Worm (Caenorhabditis elegans) whole organism, young adult: Measurements from ENCODE around the gene fbxc-33.
A peak's percentile ranks its signal among the peaks of the same experiment; 100 is the strongest.

Source experiments
- B0261.1 ChIP-seq: sonication (generic microtip); optimal IDR thresholded peaks from 2 replicates; lab custom pipeline; 2016; ENCODE audit warnings: mild to moderate bottlenecking, missing genetic modification characterization, moderate library complexity, missing compliant biosample characterization
- F22D6.2 ChIP-seq: sonication (generic microtip); optimal IDR thresholded peaks from 2 replicates; lab custom pipeline; 2016; ENCODE audit warnings: mild to moderate bottlenecking, missing genetic modification characterization, missing compliant biosample characterization
- F23B12.7 ChIP-seq: sonication (generic microtip); optimal IDR thresholded peaks from 2 replicates; lab custom pipeline; 2017; ENCODE audit warnings: missing genetic modification characterization, mild to moderate bottlenecking, missing compliant biosample characterization, antibody characterized with exemption, moderate library complexity; ENCODE audit not compliant: insufficient read depth
- F49E8.2 ChIP-seq: sonication (generic microtip); optimal IDR thresholded peaks from 3 replicates; lab custom pipeline; 2017; ENCODE audit warnings: missing genetic modification characterization, mild to moderate bottlenecking, missing compliant biosample characterization, antibody characterized with exemption, moderate library complexity; ENCODE audit not compliant: insufficient read depth
- F52B5.7 ChIP-seq: sonication (generic microtip); optimal IDR thresholded peaks from 2 replicates; lab custom pipeline; 2016; ENCODE audit warnings: mild to moderate bottlenecking, missing genetic modification characterization, missing compliant biosample characterization
- F57A8.1 ChIP-seq: fragments of 200-800 bp; sonication (Bioruptor generic); optimal IDR thresholded peaks from 2 replicates; lab custom pipeline; 2018; ENCODE audit warnings: mild to moderate bottlenecking, missing genetic modification characterization, moderate library complexity, missing compliant biosample characterization
- F57C9.4 ChIP-seq: sonication (generic microtip); optimal IDR thresholded peaks from 2 replicates; lab custom pipeline; 2017; ENCODE audit warnings: mild to moderate bottlenecking, missing genetic modification characterization, missing compliant biosample characterization
- Y79H2A.3 ChIP-seq: fragments of 200-800 bp; sonication (Bioruptor generic); conservative IDR thresholded peaks from 2 replicates; pipeline ENCODE4 v1.3.6; 2022; ENCODE audit warnings: missing genetic modification reagents, missing genetic modification characterization, missing compliant biosample characterization
- ZK185.1 ChIP-seq: sonication (generic microtip); optimal IDR thresholded peaks from 2 replicates; lab custom pipeline; 2016; ENCODE audit warnings: mild to moderate bottlenecking, missing genetic modification characterization, missing compliant biosample characterization; ENCODE audit not compliant: poor library complexity, severe bottlenecking
- akir-1 ChIP-seq: fragments of 200-800 bp; sonication (Bioruptor generic); optimal IDR thresholded peaks from 2 replicates; lab custom pipeline; 2018; ENCODE audit warnings: mild to moderate bottlenecking, missing genetic modification characterization, moderate library complexity, missing compliant biosample characterization
- bed-1 ChIP-seq: fragments of 200-800 bp; sonication (Bioruptor generic); IDR thresholded peaks from 2 replicates; pipeline ENCODE4 v1.3.6; 2022; ENCODE audit warnings: missing genetic modification reagents, missing genetic modification characterization, missing compliant biosample characterization
- cebp-1 ChIP-seq, 2 experiments: fragments of 200-800 bp in 1 of 2; sonication (Bioruptor generic) in 1 of 2; sonication (generic microtip) in 1 of 2; IDR thresholded peaks in 1 of 2; optimal IDR thresholded peaks in 1 of 2; 2 replicates each; pipeline versions ENCODE4 v1.3.6 to Lab custom; 2017 to 2022; ENCODE audit warnings: missing compliant biosample characterization in 2 of 2, missing genetic modification characterization in 2 of 2, mild to moderate bottlenecking in 1 of 2, missing genetic modification reagents in 1 of 2, moderate library complexity in 1 of 2
- ceh-100 ChIP-seq: fragments of 200-800 bp; sonication (Bioruptor generic); IDR thresholded peaks from 2 replicates; pipeline ENCODE4 v1.3.6; 2022; ENCODE audit warnings: missing genetic modification reagents, missing genetic modification characterization, missing compliant biosample characterization
- ceh-91 ChIP-seq: fragments of 200-800 bp; sonication (Bioruptor generic); IDR thresholded peaks from 2 replicates; pipeline ENCODE4 v1.3.6; 2022; ENCODE audit warnings: missing genetic modification reagents, missing genetic modification characterization, missing compliant biosample characterization
- die-1 ChIP-seq: sonication (generic microtip); optimal IDR thresholded peaks from 2 replicates; lab custom pipeline; 2016; ENCODE audit warnings: missing genotype, mild to moderate bottlenecking, missing genetic modification characterization, missing compliant biosample characterization
- egl-18 ChIP-seq: fragments of 200-800 bp; sonication (Bioruptor generic); IDR thresholded peaks from 2 replicates; pipeline ENCODE4 v1.3.6; 2022; ENCODE audit warnings: missing genetic modification reagents, missing genetic modification characterization, missing compliant biosample characterization
- egrh-3 ChIP-seq: fragments of 200-800 bp; sonication (Bioruptor generic); IDR thresholded peaks from 2 replicates; pipeline ENCODE4 v1.3.6; 2022; ENCODE audit warnings: missing genetic modification reagents, missing genetic modification characterization, missing compliant biosample characterization
- ets-4 ChIP-seq: fragments of 200-800 bp; sonication (Bioruptor generic); optimal IDR thresholded peaks from 2 replicates; lab custom pipeline; 2018; ENCODE audit warnings: mild to moderate bottlenecking, missing genetic modification characterization, missing compliant biosample characterization
- fkh-3 ChIP-seq: sonication (generic microtip); optimal IDR thresholded peaks from 2 replicates; lab custom pipeline; 2016; ENCODE audit warnings: mild to moderate bottlenecking, missing genetic modification characterization, missing compliant biosample characterization
- gei-17 ChIP-seq: fragments of 200-800 bp; sonication (Bioruptor generic); optimal IDR thresholded peaks from 2 replicates; lab custom pipeline; 2018; ENCODE audit warnings: mild to moderate bottlenecking, missing genetic modification characterization, missing compliant biosample characterization
- hmg-20 ChIP-seq: fragments of 200-800 bp; sonication (Bioruptor generic); IDR thresholded peaks from 2 replicates; pipeline ENCODE4 v1.3.6; 2022; ENCODE audit warnings: missing genetic modification reagents, missing genetic modification characterization, missing compliant biosample characterization
- hrde-1 ChIP-seq: sonication (generic microtip); optimal IDR thresholded peaks from 2 replicates; lab custom pipeline; 2016; ENCODE audit warnings: missing genetic modification characterization, mild to moderate bottlenecking, missing compliant biosample characterization, moderate library complexity, missing genotype, missing genetic modification reagents, borderline replicate concordance
- let-526 ChIP-seq: fragments of 200-800 bp; sonication (Bioruptor generic); IDR thresholded peaks from 2 replicates; pipeline ENCODE4 v1.3.6; 2022; ENCODE audit warnings: missing genetic modification reagents, missing genetic modification characterization, missing compliant biosample characterization
- lin-40 ChIP-seq: sonication (generic microtip); optimal IDR thresholded peaks from 2 replicates; lab custom pipeline; 2016; ENCODE audit warnings: missing genetic modification characterization, mild to moderate bottlenecking, missing compliant biosample characterization, missing genotype, missing genetic modification reagents
- lsy-27 ChIP-seq: sonication (generic microtip); optimal IDR thresholded peaks from 2 replicates; lab custom pipeline; 2017; ENCODE audit warnings: missing genetic modification characterization, mild to moderate bottlenecking, missing compliant biosample characterization, antibody characterized with exemption, missing genotype, borderline replicate concordance; ENCODE audit not compliant: insufficient read depth
- mes-4 ChIP-seq: sonication (generic microtip); optimal IDR thresholded peaks from 2 replicates; lab custom pipeline; 2016; ENCODE audit warnings: missing genotype, missing genetic modification characterization, missing compliant biosample characterization
- nhr-179 ChIP-seq: sonication (generic microtip); optimal IDR thresholded peaks from 2 replicates; lab custom pipeline; 2016; ENCODE audit warnings: mild to moderate bottlenecking, missing genetic modification characterization, missing compliant biosample characterization
- nhr-80 ChIP-seq: sonication (generic microtip); optimal IDR thresholded peaks from 2 replicates; lab custom pipeline; 2016; ENCODE audit warnings: missing genetic modification characterization, missing compliant biosample characterization
- pbrm-1 ChIP-seq: fragments of 200-800 bp; sonication (Bioruptor generic); IDR thresholded peaks from 2 replicates; pipeline ENCODE4 v1.3.6; 2022; ENCODE audit warnings: missing genetic modification reagents, missing genetic modification characterization, missing compliant biosample characterization
- sea-2 ChIP-seq: fragments of 200-800 bp; sonication (Bioruptor generic); IDR thresholded peaks from 2 replicates; pipeline ENCODE4 v1.3.6; 2022; ENCODE audit warnings: missing genetic modification characterization, missing compliant biosample characterization
- snpc-4 ChIP-seq, 5 experiments: fragments of 150-350 bp in 1 of 5; sonication (generic microtip) in 4 of 5; optimal IDR thresholded peaks; 2 replicates each; lab custom pipeline; 2014 to 2018; ENCODE audit warnings: missing genetic modification characterization in 5 of 5, missing biosample characterization in 3 of 5, antibody characterized with exemption in 2 of 5, mild to moderate bottlenecking in 2 of 5, missing compliant biosample characterization in 2 of 5, missing genotype in 2 of 5, moderate library complexity in 2 of 5, missing genetic modification reagents in 1 of 5
- tbx-9 ChIP-seq: sonication (generic microtip); optimal IDR thresholded peaks from 2 replicates; lab custom pipeline; 2016; ENCODE audit warnings: borderline replicate concordance, missing genetic modification characterization, inconsistent platforms, missing compliant biosample characterization
- zfh-2 ChIP-seq: fragments of 200-800 bp; sonication (Bioruptor generic); conservative IDR thresholded peaks from 2 replicates; pipeline ENCODE4 v1.3.6; 2022; ENCODE audit warnings: missing genetic modification reagents, missing genetic modification characterization, missing compliant biosample characterization
- ztf-26 ChIP-seq: sonication (generic microtip); optimal IDR thresholded peaks from 2 replicates; lab custom pipeline; 2017; ENCODE audit warnings: missing genetic modification characterization, missing compliant biosample characterization
- ztf-28 ChIP-seq: fragments of 200-800 bp; sonication (Bioruptor generic); IDR thresholded peaks from 2 replicates; pipeline ENCODE4 v1.3.6; 2022; ENCODE audit warnings: missing genetic modification reagents, missing genetic modification characterization, missing compliant biosample characterization
- ztf-6 ChIP-seq: fragments of 200-800 bp; sonication (Bioruptor generic); IDR thresholded peaks from 2 replicates; pipeline ENCODE4 v1.3.6; 2022; ENCODE audit warnings: missing genetic modification reagents, missing genetic modification characterization, missing compliant biosample characterization

The fbxc-33 gene

DNA sequence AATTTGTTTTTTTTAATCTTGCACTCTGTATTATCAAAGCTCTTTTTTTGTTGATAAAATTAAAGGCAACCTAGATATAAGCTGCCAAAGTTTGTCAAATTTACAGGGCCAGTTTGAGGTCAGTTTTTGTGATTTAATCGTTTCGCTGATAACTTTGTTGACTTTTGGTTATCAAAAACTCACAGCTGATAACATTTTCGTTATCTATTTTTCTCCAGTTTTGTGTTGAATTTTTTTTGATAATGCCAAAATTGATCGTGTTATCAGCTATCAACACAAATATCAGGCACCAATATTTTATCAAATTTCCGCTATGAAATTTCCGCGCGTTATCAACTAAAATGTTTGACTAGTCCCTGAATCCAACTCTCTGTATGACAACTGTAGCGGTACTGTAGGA is 1.7 kb downstream of the fbxc-33 start (continued):
- TF ChIP-seq cebp-1 (GFP tag; IDR thresholded peaks at IDR 0.05; lab: Robert Waterston, UW), result no peak
- no peak for TF ChIP-seq cebp-1 (tag; optimal IDR thresholded peaks at IDR 0.05; lab: Kevin White, UChicago)
- TF ChIP-seq nhr-80, result peak; percentile 95
- no peak for TF ChIP-seq Y79H2A.3 (GFP tag; lab: Robert Waterston, UW)
- no peak for TF ChIP-seq pbrm-1 (GFP tag; lab: Robert Waterston, UW)
- no peak for TF ChIP-seq ceh-100 (GFP tag; lab: Robert Waterston, UW)
- TF ChIP-seq lsy-27, result no peak
- no peak for TF ChIP-seq F49E8.2
- TF ChIP-seq let-526 (GFP tag; lab: Robert Waterston, UW), result no peak
- TF ChIP-seq ZK185.1, result no peak
- no peak for TF ChIP-seq nhr-179 (tag; lab: Kevin White, UChicago)
- no peak for TF ChIP-seq gei-17 (GFP tag; lab: Kevin White, UChicago)
- TF ChIP-seq F22D6.2 (tag; lab: Kevin White, UChicago), result no peak
- TF ChIP-seq ztf-6 (GFP tag; lab: Robert Waterston, UW), result no peak
- TF ChIP-seq F23B12.7 (tag; lab: Kevin White, UChicago), result no peak
- TF ChIP-seq sea-2 (GFP tag; lab: Robert Waterston, UW), result no peak
- TF ChIP-seq hrde-1 (tag; lab: Kevin White, UChicago), result no peak
- TF ChIP-seq snpc-4 (GFP tag; optimal IDR thresholded peaks at IDR 0.05; lab: Kevin White, UChicago), result no peak
- no peak for TF ChIP-seq snpc-4 (tag; optimal IDR thresholded peaks at IDR 0.05; lab: Kevin White, UChicago)
- TF ChIP-seq zfh-2, result no peak
- no peak for TF ChIP-seq egl-18
- TF ChIP-seq ceh-91 (GFP tag; lab: Robert Waterston, UW), result no peak

- TF ChIP-seq B0261.1 (tag; lab: Kevin White, UChicago), result no peak
- TF ChIP-seq die-1 (tag; lab: Kevin White, UChicago), result no peak
- TF ChIP-seq ztf-26, result no peak
- no peak for TF ChIP-seq mes-4 (tag; lab: Kevin White, UChicago)
- TF ChIP-seq tbx-9 (tag; lab: Kevin White, UChicago), result no peak
- no peak for TF ChIP-seq bed-1 (GFP tag; lab: Robert Waterston, UW)
- no peak for TF ChIP-seq let-526 (GFP tag; lab: Robert Waterston, UW)
- TF ChIP-seq fkh-3 (tag; lab: Kevin White, UChicago), result no peak
- TF ChIP-seq, all 124 proteins: peak for 0
Observed at ce11 chrII:915780-916179, 2.3 kb downstream of the fbxc-33 start, which contains the start of gene fbxc-29. TSS of gene fbxc-29 (plus strand) at chrII:916080.

DNA sequence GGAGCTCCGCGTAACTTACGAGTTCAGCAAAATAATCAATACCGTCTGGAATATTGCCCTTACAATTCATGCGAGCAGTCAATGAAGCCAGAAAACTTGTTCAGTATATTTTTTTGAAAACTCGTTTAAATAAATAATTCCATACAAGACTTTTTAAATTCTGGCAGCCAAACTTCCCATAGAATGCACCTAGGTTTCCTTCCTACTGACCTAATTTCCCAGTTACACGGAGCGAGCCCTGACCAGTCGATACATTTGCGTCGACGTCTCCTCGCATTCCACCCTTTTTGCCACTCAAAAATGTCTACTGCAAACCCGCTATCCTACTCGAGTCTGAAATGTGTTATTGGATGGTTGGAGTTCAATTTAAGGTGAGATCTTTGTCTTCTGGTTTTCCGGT is 3.9 kb downstream of the fbxc-33 start, which contains the start of gene fbxc-30:
Gene fbxc-30, plus strand, starts transcription at position 301 of the 400 bp plus-strand sequence.
- TF ChIP-seq F57C9.4 (tag; lab: Kevin White, UChicago) (no peak), F52B5.7 (no peak), lin-40 (no peak), egrh-3 (GFP tag; lab: Robert Waterston, UW) (no peak), F57A8.1 (GFP tag; lab: Kevin White, UChicago) (no peak), hrde-1 (tag; lab: Kevin White, UChicago) (no peak), hmg-20 (no peak), ets-4 (GFP tag; lab: Kevin White, UChicago) (no peak), mes-4 (tag; lab: Kevin White, UChicago) (no peak), ztf-28 (no peak), akir-1 (GFP tag; lab: Kevin White, UChicago) (no peak)
- TF ChIP-seq, all 124 proteins: peak for 0
